Fruit fly (Drosophila melanogaster) whole organism, pupa: ENCODE results near the gene Plod.

Experiments used
- CG13204 ChIP-seq: fragments of 200-800 bp; sonication (Bioruptor generic); optimal IDR thresholded peaks from 2 replicates; lab custom pipeline; 2018; ENCODE audit warnings: missing biosample characterization, mild to moderate bottlenecking, missing genetic modification characterization, moderate library complexity
- CG15710 ChIP-seq: fragments of 200-800 bp; sonication (Bioruptor generic); optimal IDR thresholded peaks from 2 replicates; lab custom pipeline; 2018; ENCODE audit warnings: missing biosample characterization, mild to moderate bottlenecking, missing genetic modification characterization, moderate library complexity
- CG17806 ChIP-seq: fragments of 200-800 bp; sonication (Bioruptor generic); optimal IDR thresholded peaks from 2 replicates; lab custom pipeline; 2018; ENCODE audit warnings: missing biosample characterization, mild to moderate bottlenecking, missing genetic modification characterization, moderate library complexity
- CG32121 ChIP-seq: fragments of 200-800 bp; sonication (Bioruptor generic); IDR thresholded peaks from 2 replicates; pipeline ENCODE4 v1.3.6; 2022; ENCODE audit warnings: missing biosample characterization, missing genetic modification characterization
- CG4496 ChIP-seq: fragments of 200-800 bp; sonication (Bioruptor generic); IDR thresholded peaks from 3 replicates; pipeline ENCODE4 v1.3.6; 2022; ENCODE audit warnings: missing biosample characterization, missing genetic modification characterization
- CG8159 ChIP-seq: fragments of 200-800 bp; sonication (Bioruptor generic); optimal IDR thresholded peaks from 3 replicates; lab custom pipeline; 2018; ENCODE audit warnings: missing biosample characterization, mild to moderate bottlenecking, missing genetic modification characterization, moderate library complexity
- CG8301 ChIP-seq: fragments of 200-800 bp; sonication (Bioruptor generic); optimal IDR thresholded peaks from 2 replicates; lab custom pipeline; 2018; ENCODE audit warnings: missing biosample characterization, mild to moderate bottlenecking, missing genetic modification characterization
- EcR ChIP-seq: fragments of 200-800 bp; sonication (Bioruptor generic); optimal IDR thresholded peaks from 3 replicates; lab custom pipeline; 2019; ENCODE audit warnings: missing biosample characterization, missing genetic modification characterization, mild to moderate bottlenecking, moderate library complexity, missing genetic modification reagents
- Pif1A ChIP-seq: fragments of 200-800 bp; sonication (Bioruptor generic); optimal IDR thresholded peaks from 3 replicates; lab custom pipeline; 2016; ENCODE audit warnings: missing biosample characterization, missing genetic modification characterization
- Pif1B ChIP-seq: fragments of 200-800 bp; sonication (Bioruptor generic); optimal IDR thresholded peaks from 3 replicates; lab custom pipeline; 2016; ENCODE audit warnings: missing biosample characterization, missing genetic modification characterization
- Snoo ChIP-seq: fragments of 200-800 bp; sonication (Bioruptor generic); optimal IDR thresholded peaks from 3 replicates; lab custom pipeline; 2017; ENCODE audit warnings: missing biosample characterization, mild to moderate bottlenecking, missing genetic modification characterization, inconsistent platforms
- fd96Ca ChIP-seq: fragments of 200-800 bp; sonication (Bioruptor generic); IDR thresholded peaks from 3 replicates; pipeline ENCODE4 v1.3.6; 2022; ENCODE audit warnings: missing biosample characterization, missing genetic modification characterization
- gl ChIP-seq: fragments of 200-800 bp; sonication (Bioruptor generic); optimal IDR thresholded peaks from 2 replicates; lab custom pipeline; 2018; ENCODE audit warnings: missing biosample characterization, mild to moderate bottlenecking, missing genetic modification characterization

DNA sequence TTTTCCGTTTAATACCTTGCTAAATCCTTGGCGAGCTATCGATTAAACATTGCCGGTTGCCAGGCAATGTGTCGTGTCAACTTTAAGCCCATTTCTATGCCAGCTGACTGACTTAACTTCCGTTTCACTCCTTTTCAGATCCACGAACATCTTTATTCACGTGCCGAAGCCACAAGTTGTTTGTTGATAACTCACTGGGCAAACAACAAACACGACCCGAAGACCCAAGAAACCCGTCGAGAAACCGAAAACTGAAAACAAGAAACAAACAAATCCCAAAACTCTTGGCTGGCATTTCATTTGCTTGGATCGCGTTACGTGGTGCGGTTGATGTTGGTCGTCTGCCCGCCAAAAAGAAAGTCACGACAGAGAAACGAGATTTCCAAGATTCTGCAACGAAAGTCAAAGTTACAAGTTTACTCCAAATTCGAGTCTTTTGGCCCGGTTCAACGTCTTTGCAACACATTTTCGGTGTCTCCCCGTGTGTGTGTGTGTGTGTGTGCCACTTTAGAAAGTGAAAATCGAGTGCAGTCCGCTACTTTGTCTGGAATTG is 55.0 kb downstream of the Plod start, which contains the start of gene CG6216:
- TF ChIP-seq CG4496 (no peak), Pif1A (GFP tag; lab: Kevin White, UChicago) (no peak), CG8159 (tag; lab: Kevin White, UChicago) (no peak), CG17806 (tag; lab: Kevin White, UChicago) (no peak), CG8301 (tag; lab: Kevin White, UChicago) (no peak), Pif1B (GFP tag; lab: Kevin White, UChicago) (no peak), CG13204 (GFP tag; lab: Kevin White, UChicago) (no peak), EcR (no peak), Snoo (tag; lab: Kevin White, UChicago) (peak; percentile 77), fd96Ca (GFP tag; lab: Robert Waterston, UW) (no peak), CG32121 (GFP tag; lab: Robert Waterston, UW) (no peak), gl (no peak), CG15710 (no peak)
